Fruit fly (Drosophila melanogaster) whole organism, adult: Measurements from ENCODE around the gene CG31464.
A peak's percentile ranks its signal among the peaks of the same experiment; 100 is the strongest.

ENCODE experiments used
- CG11617 ChIP-seq: fragments of 200-800 bp; sonication (Bioruptor generic); optimal IDR thresholded peaks from 2 replicates; lab custom pipeline; 2017; ENCODE audit warnings: mild to moderate bottlenecking, missing biosample characterization, missing genetic modification reagents, missing genetic modification characterization
- CG12768 ChIP-seq: fragments of 200-800 bp; sonication (Bioruptor generic); optimal IDR thresholded peaks from 2 replicates; lab custom pipeline; 2017; ENCODE audit warnings: missing biosample characterization, missing genetic modification characterization, mild to moderate bottlenecking, moderate library complexity, missing genetic modification reagents
- CG14711 ChIP-seq: fragments of 200-800 bp; sonication (Bioruptor generic); optimal IDR thresholded peaks from 2 replicates; lab custom pipeline; 2018; ENCODE audit warnings: missing biosample characterization, mild to moderate bottlenecking, missing genetic modification characterization, moderate library complexity
- CG1620 ChIP-seq: fragments of 200-800 bp; sonication (Bioruptor generic); optimal IDR thresholded peaks from 2 replicates; lab custom pipeline; 2016; ENCODE audit warnings: missing biosample characterization, missing genetic modification characterization
- CG33017 ChIP-seq: fragments of 200-800 bp; sonication (Bioruptor generic); optimal IDR thresholded peaks from 2 replicates; lab custom pipeline; 2018; ENCODE audit warnings: missing biosample characterization, mild to moderate bottlenecking, missing genetic modification characterization, moderate library complexity
- CG5204 ChIP-seq: fragments of 200-800 bp; sonication (Bioruptor generic); optimal IDR thresholded peaks from 2 replicates; lab custom pipeline; 2016; ENCODE audit warnings: missing biosample characterization, missing genetic modification characterization
- CG7045 ChIP-seq: fragments of 200-800 bp; sonication (Bioruptor generic); optimal IDR thresholded peaks from 2 replicates; lab custom pipeline; 2017; ENCODE audit warnings: missing biosample characterization, mild to moderate bottlenecking, missing genetic modification characterization
- CG7101 ChIP-seq: fragments of 200-800 bp; sonication (Bioruptor generic); optimal IDR thresholded peaks from 2 replicates; lab custom pipeline; 2018; ENCODE audit warnings: missing biosample characterization, mild to moderate bottlenecking, missing genetic modification characterization, moderate library complexity
- Clk ChIP-seq: fragments of 200-800 bp; sonication (Bioruptor generic); optimal IDR thresholded peaks from 2 replicates; lab custom pipeline; 2017; ENCODE audit warnings: missing biosample characterization, missing genetic modification characterization
- Crg-1 ChIP-seq: fragments of 200-800 bp; sonication (Bioruptor generic); optimal IDR thresholded peaks from 2 replicates; lab custom pipeline; 2016; ENCODE audit warnings: missing biosample characterization, missing genetic modification characterization
- Hr96 ChIP-seq: fragments of 200-800 bp; sonication (Bioruptor generic); optimal IDR thresholded peaks from 2 replicates; lab custom pipeline; 2016; ENCODE audit warnings: missing biosample characterization, missing genetic modification characterization
- Mnt ChIP-seq: fragments of 200-800 bp; sonication (Bioruptor generic); optimal IDR thresholded peaks from 2 replicates; lab custom pipeline; 2016; ENCODE audit warnings: missing biosample characterization, mild to moderate bottlenecking, missing genetic modification characterization
- bab1 ChIP-seq: fragments of 200-800 bp; sonication (Bioruptor generic); optimal IDR thresholded peaks from 3 replicates; lab custom pipeline; 2019; ENCODE audit warnings: missing biosample characterization, mild to moderate bottlenecking, missing genetic modification characterization, moderate library complexity
- cic ChIP-seq: fragments of 200-800 bp; sonication (Bioruptor generic); optimal IDR thresholded peaks from 2 replicates; lab custom pipeline; 2017; ENCODE audit warnings: missing biosample characterization, mild to moderate bottlenecking, missing genetic modification characterization, moderate library complexity
- cnc ChIP-seq, 2 experiments: fragments of >200 bp; optimal IDR thresholded peaks; 2 replicates each; lab custom pipeline; 2017
- kay ChIP-seq: fragments of 200-800 bp; sonication (Bioruptor generic); peaks from one replicate; lab custom pipeline; 2016; ENCODE audit warnings: missing biosample characterization, missing genetic modification characterization, borderline replicate concordance
- ovo ChIP-seq: fragments of 200-800 bp; sonication (Bioruptor generic); optimal IDR thresholded peaks from 2 replicates; lab custom pipeline; 2016; ENCODE audit warnings: missing biosample characterization, missing genetic modification characterization
- pad ChIP-seq: fragments of 200-800 bp; sonication (Bioruptor generic); optimal IDR thresholded peaks from 3 replicates; lab custom pipeline; 2017; ENCODE audit warnings: missing biosample characterization, missing genetic modification characterization, mild to moderate bottlenecking, moderate library complexity, missing genetic modification reagents
- tj ChIP-seq: fragments of 200-800 bp; sonication (Bioruptor generic); optimal IDR thresholded peaks from 3 replicates; lab custom pipeline; 2017; ENCODE audit warnings: missing biosample characterization, mild to moderate bottlenecking, missing genetic modification characterization, moderate library complexity
- toe ChIP-seq: fragments of 200-800 bp; sonication (Bioruptor generic); optimal IDR thresholded peaks from 2 replicates; lab custom pipeline; 2016; ENCODE audit warnings: missing biosample characterization, missing genetic modification characterization

Gene CG31464

DNA sequence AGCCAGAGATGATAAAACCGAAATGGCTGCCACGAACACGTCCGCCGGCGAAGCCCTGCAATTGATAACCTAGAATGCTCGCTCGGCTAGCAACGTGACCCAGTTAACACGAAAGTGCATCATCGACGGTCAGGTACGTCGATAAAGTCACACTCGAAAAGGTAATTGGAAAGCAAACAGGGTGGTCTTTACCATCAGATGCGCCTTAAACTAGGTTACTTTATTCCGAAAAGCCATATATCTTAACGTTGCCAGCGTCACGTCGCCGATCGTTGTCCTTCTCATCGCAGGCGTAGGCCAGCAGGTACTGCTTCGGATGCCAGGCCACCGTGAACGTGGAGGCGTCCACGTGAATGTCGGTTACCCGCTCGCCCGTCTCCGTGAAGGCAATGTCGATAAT, 16.2 kb downstream of the CG31464 start:
- TF ChIP-seq Mnt (no peak), CG14711 (no peak), cic (GFP tag; lab: Kevin White, UChicago) (no peak), Clk (no peak), ovo (GFP tag; lab: Kevin White, UChicago) (no peak), pad (no peak), CG33017 (no peak), CG11617 (GFP tag; lab: Kevin White, UChicago) (no peak), cnc (optimal IDR thresholded peaks at IDR 0.05; lab: Kevin White, UChicago) (no peak), kay (GFP tag; lab: Kevin White, UChicago) (no peak), CG1620 (GFP tag; lab: Kevin White, UChicago) (no peak), bab1 (GFP tag; lab: Kevin White, UChicago) (no peak), CG7045 (no peak), Hr96 (no peak), toe (GFP tag; lab: Kevin White, UChicago) (no peak), CG5204 (GFP tag; lab: Kevin White, UChicago) (no peak), CG12768 (no peak), tj (GFP tag; lab: Kevin White, UChicago) (no peak), CG7101 (tag; lab: Kevin White, UChicago) (no peak), Crg-1 (no peak)

DNA sequence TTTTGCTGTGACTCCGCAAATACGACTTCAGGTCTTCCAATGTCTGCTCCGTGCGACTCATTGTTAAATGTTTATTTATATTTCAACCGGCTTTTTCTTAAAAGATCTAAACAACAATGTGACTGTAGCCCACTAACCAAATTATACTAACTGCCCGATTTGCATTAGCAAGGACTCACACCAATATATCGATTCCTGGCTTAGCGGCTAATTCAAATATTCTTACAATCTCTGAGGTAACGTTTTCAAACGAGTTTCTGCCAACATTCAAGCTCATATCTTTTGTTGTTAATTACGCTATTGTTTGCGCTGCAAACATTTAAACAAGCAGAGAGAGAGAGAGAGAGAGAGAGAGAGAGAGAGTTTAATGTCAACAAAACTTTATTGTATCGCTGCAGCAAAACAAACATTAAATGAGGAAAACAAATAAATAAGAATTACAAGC, 17.5 kb downstream of the CG31464 start, which contains the start of gene tex:
Gene tex, minus strand, starts transcription at position 131 of the 445 bp plus-strand sequence.
- peak; percentile 24 for TF ChIP-seq cic (GFP tag; lab: Kevin White, UChicago)
- no peak for TF ChIP-seq bab1 (GFP tag; lab: Kevin White, UChicago)
- TF ChIP-seq Mnt = no peak
- no peak for TF ChIP-seq Hr96
- TF ChIP-seq CG1620 (GFP tag; lab: Kevin White, UChicago) = no peak
- no peak for TF ChIP-seq cnc (optimal IDR thresholded peaks at IDR 0.05; lab: Kevin White, UChicago)

DNA sequence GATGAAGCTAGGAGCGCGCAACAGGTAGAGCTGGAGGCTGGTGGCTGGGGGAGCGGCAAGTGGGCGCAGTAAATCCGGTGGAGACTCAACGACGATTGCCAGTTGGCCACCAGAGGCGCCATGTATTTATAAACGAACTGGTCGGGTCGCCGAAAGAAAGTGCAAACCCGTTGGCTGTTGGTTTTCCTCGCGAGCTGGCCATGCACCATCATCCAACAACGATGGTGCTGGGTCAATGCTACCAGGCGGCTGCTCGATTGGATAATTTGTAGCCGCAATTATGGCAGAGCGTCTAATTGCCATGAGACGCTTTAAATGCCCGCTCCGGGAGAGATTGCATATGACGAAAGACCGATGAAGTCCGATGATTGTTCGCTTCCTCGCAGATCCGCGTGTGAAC, 19.6 kb downstream of the CG31464 start, which contains the start of gene CG11693:
Gene CG11693, minus strand, starts transcription at position 101 of the 400 bp plus-strand sequence.
- no peak for TF ChIP-seq Crg-1
- no peak for TF ChIP-seq CG7101 (tag; lab: Kevin White, UChicago)
- no peak for TF ChIP-seq Clk
- no peak for TF ChIP-seq CG1620 (GFP tag; lab: Kevin White, UChicago)
- no peak for TF ChIP-seq kay (GFP tag; lab: Kevin White, UChicago)
- no peak for TF ChIP-seq CG33017
- TF ChIP-seq CG5204 (GFP tag; lab: Kevin White, UChicago) = no peak
- no peak for TF ChIP-seq tj (GFP tag; lab: Kevin White, UChicago)
- TF ChIP-seq pad = no peak
- TF ChIP-seq ovo (GFP tag; lab: Kevin White, UChicago) = no peak
- TF ChIP-seq Hr96 = no peak
- TF ChIP-seq cic (GFP tag; lab: Kevin White, UChicago) = no peak
- TF ChIP-seq CG11617 (GFP tag; lab: Kevin White, UChicago) = no peak
- no peak for TF ChIP-seq toe (GFP tag; lab: Kevin White, UChicago)
- TF ChIP-seq CG7045 = no peak
- no peak for TF ChIP-seq CG12768

DNA sequence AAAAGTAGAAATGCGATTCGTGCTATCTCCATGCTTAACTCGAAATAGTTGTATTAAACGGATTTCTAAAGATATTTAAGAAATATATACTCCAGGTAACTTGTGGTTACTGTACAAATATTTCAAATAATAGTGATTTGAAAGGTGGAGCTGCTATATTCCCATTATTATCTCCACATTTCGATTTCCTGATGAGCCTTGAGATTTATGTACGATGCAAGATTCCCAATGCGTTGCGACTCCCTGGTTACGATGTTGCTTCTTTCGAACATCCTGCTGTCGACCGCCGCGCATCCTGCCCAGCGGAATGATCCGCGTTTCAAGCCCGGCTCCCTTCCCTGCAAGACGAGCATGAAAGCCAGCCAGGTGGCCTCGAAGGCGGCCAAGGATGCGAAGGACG, 21.0 kb downstream of the CG31464 start, which contains the start of the genes CG11694 and CG11698:
Gene CG11694, minus strand, starts transcription at position 101 of the 400 bp plus-strand sequence.
Gene CG11698, plus strand, starts transcription at position 152 of the 400 bp plus-strand sequence.
- TF ChIP-seq Mnt = no peak
- TF ChIP-seq Clk = no peak
- no peak for TF ChIP-seq cic (GFP tag; lab: Kevin White, UChicago)
- no peak for TF ChIP-seq CG33017
- TF ChIP-seq CG7045 = no peak
- TF ChIP-seq CG14711 = no peak
- TF ChIP-seq CG11617 (GFP tag; lab: Kevin White, UChicago) = no peak
- no peak for TF ChIP-seq Hr96
- no peak for TF ChIP-seq toe (GFP tag; lab: Kevin White, UChicago)
- no peak for TF ChIP-seq Crg-1
- TF ChIP-seq bab1 (GFP tag; lab: Kevin White, UChicago) = no peak
- TF ChIP-seq ovo (GFP tag; lab: Kevin White, UChicago) = no peak
- no peak for TF ChIP-seq cnc (optimal IDR thresholded peaks at IDR 0.05; lab: Kevin White, UChicago)
- no peak for TF ChIP-seq CG1620 (GFP tag; lab: Kevin White, UChicago)
- TF ChIP-seq CG12768 = no peak
- TF ChIP-seq CG5204 (GFP tag; lab: Kevin White, UChicago) = no peak
- TF ChIP-seq pad = no peak

DNA sequence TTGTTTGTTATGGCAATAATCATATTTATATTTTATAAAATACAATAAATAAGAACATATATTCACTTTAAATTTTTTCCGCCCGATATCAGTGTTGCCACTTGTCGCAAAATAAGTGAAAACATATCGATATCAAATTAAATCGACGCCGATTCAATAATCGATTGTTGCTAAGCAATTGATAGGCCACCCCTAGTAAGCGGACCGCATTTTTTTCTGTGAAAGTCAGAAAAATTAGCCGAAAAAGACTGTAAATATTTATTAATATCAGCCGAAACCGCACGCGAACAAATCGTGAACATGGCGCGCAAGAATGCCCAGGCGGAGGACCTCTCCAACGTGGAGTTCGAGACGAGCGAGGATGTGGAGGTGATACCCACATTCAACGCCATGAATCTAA, 22.0 kb downstream of the CG31464 start, which contains the start of gene CG7483:
Gene CG7483, plus strand, starts transcription at position 171 of the 400 bp plus-strand sequence.
- TF ChIP-seq CG14711 = peak; percentile 72
- no peak for TF ChIP-seq CG33017
- no peak for TF ChIP-seq Crg-1
- TF ChIP-seq bab1 (GFP tag; lab: Kevin White, UChicago) = peak; percentile 57
- no peak for TF ChIP-seq cic (GFP tag; lab: Kevin White, UChicago)
- peak; percentile 17 for TF ChIP-seq Mnt
- TF ChIP-seq CG7045 = no peak
- TF ChIP-seq CG5204 (GFP tag; lab: Kevin White, UChicago) = no peak

DNA sequence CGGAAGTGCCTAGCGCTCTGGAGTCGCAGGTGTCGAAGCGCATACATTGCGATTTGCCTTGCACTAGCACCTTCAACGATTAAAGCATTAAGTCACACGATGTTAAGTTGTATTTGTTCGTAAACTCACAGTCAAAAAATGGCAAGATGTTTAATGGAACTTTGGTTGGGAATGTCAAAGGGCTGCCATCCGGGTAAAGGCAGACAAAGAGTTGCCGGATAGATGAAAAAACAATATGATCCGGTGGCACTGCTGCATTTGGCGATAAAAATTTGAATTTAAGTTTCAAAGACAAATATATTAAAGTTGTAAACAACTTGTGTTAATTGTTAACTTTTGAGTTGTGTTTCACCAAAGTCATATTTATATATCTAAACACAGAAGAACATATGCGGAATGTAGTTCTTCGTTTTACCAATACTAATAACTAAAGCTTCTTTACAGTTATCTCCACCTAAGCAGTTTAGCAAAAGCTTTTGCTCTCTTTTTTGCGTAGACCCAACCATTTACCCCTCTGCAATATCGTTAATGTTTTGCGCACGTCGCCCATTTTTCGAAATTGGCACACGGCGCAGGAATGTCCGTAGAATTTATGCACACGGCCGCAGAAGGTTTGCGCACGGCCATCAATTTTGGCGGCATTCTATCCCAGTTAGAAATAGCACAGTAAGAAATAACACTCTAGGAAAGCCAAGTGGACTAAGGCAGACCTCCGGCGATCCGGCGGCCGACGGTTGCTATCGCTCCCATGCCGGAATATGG, 25.5 kb downstream of the CG31464 start, which contains the start of gene Coq2:
Gene Coq2, minus strand, starts transcription at position 200 of the 762 bp plus-strand sequence.
- TF ChIP-seq tj (GFP tag; lab: Kevin White, UChicago) (peak; percentile 21), ovo (GFP tag; lab: Kevin White, UChicago) (peak; percentile 28), CG11617 (GFP tag; lab: Kevin White, UChicago) (no peak), bab1 (GFP tag; lab: Kevin White, UChicago) (peak; percentile 61), CG1620 (GFP tag; lab: Kevin White, UChicago) (no peak), pad (peak; percentile 99)
